Fruit fly (Drosophila melanogaster): ENCODE data around the gene CG16986.

The CG16986 gene

dm6 chr3L:2590764-2591309 is 9.3 kb upstream of the CG16986 start (continued):
- TF ChIP-seq ken (GFP tag; IDR thresholded peaks at IDR 0.05) (0 out of 3 replicates have a peak, but pooled peaks have one; percentile 6), trem (tag; optimal IDR thresholded peaks at IDR 0.05) (no peak), CG11247 (GFP tag; IDR thresholded peaks at IDR 0.05) (no peak), Opbp (GFP tag; IDR thresholded peaks at IDR 0.05; ENCODE audit: partially characterized antibody) (no peak), CG2889 (GFP tag; IDR thresholded peaks at IDR 0.05) (no peak), zen2 (GFP tag; IDR thresholded peaks at IDR 0.05; ENCODE audit: partially characterized antibody) (no peak), Xrp1 (GFP tag; IDR thresholded peaks at IDR 0.05) (peak; percentile 22), Meics (GFP tag; optimal IDR thresholded peaks at IDR 0.05) (peak; percentile 23), fd64A (GFP tag; optimal IDR thresholded peaks at IDR 0.05) (peak; percentile 49), sob (GFP tag; IDR thresholded peaks at IDR 0.05) (no peak), gem (tag; optimal IDR thresholded peaks at IDR 0.05) (peak; percentile 12), knrl (GFP tag; IDR thresholded peaks at IDR 0.05; ENCODE audit: partially characterized antibody) (0 out of 3 replicates have a peak, but pooled peaks have one; percentile 3), CG16815 (GFP tag; optimal IDR thresholded peaks at IDR 0.05) (no peak), wek (GFP tag; optimal IDR thresholded peaks at IDR 0.05) (no peak), ssp (GFP tag; IDR thresholded peaks at IDR 0.05) (no peak), CG14667 (GFP tag; IDR thresholded peaks at IDR 0.05) (no peak), ara (GFP tag; IDR thresholded peaks at IDR 0.05) (peak; percentile 26; the same call in 1 of the 2 replicates), Bgb (GFP tag; IDR thresholded peaks at IDR 0.05; ENCODE audit: partially characterized antibody) (no peak), CG9215 (GFP tag; IDR thresholded peaks at IDR 0.05) (no peak), Oli (tag; optimal IDR thresholded peaks at IDR 0.05) (no peak), MBD-R2 (GFP tag; IDR thresholded peaks at IDR 0.05) (no peak), CG15269 (tag; optimal IDR thresholded peaks at IDR 0.05) (no peak), CG14710 (tag; optimal IDR thresholded peaks at IDR 0.05) (peak; percentile 1), CG2199 (GFP tag; IDR thresholded peaks at IDR 0.05) (no peak), CG31224 (GFP tag; IDR thresholded peaks at IDR 0.05) (no peak), Rfx (GFP tag; IDR thresholded peaks at IDR 0.05) (no peak; the same call in 1 of the 2 replicates), ewg (GFP tag; optimal IDR thresholded peaks at IDR 0.05) (no peak), ATbp (GFP tag; optimal IDR thresholded peaks at IDR 0.05) (no peak), CG7745 (tag; optimal IDR thresholded peaks at IDR 0.05) (no peak), Rx (GFP tag; IDR thresholded peaks at IDR 0.05) (no peak), Awh (GFP tag; IDR thresholded peaks at IDR 0.05) (no peak), chif (GFP tag; optimal IDR thresholded peaks at IDR 0.05) (no peak), Lpt (GFP tag; optimal IDR thresholded peaks at IDR 0.05) (no peak), CG31441 (GFP tag; IDR thresholded peaks at IDR 0.05) (peak; percentile 68), CG3281 (GFP tag; optimal IDR thresholded peaks at IDR 0.05) (no peak), dysf (GFP tag; IDR thresholded peaks at IDR 0.05) (no peak), NfI (GFP tag; optimal IDR thresholded peaks at IDR 0.05) (peak; percentile 11), ftz-f1 (GFP tag; optimal IDR thresholded peaks at IDR 0.05) (no peak), cato (GFP tag; optimal IDR thresholded peaks at IDR 0.05; ENCODE audit: borderline replicate concordance) (no peak), tx (GFP tag; optimal IDR thresholded peaks at IDR 0.05) (no peak), cas (GFP tag; IDR thresholded peaks at IDR 0.05) (no peak), seq (GFP tag; IDR thresholded peaks at IDR 0.05) (peak; percentile 7; the same call in 1 of the 2 replicates), pho (GFP tag; optimal IDR thresholded peaks at IDR 0.05) (no peak), ERR (GFP tag; optimal IDR thresholded peaks at IDR 0.05) (no peak), fd96Cb (tag; optimal IDR thresholded peaks at IDR 0.05) (no peak), CG8944 (GFP tag; optimal IDR thresholded peaks at IDR 0.05) (no peak), CG4328 (GFP tag; optimal IDR thresholded peaks at IDR 0.05) (no peak), CG6654 (GFP tag; optimal IDR thresholded peaks at IDR 0.05) (no peak), dpn (GFP tag; optimal IDR thresholded peaks at IDR 0.05) (no peak), CG18599 (GFP tag; optimal IDR thresholded peaks at IDR 0.05) (no peak), Dbx (GFP tag; IDR thresholded peaks at IDR 0.05) (0 out of 3 replicates have a peak, but pooled peaks have one; percentile 1)

All from whole organism, embryonic.